Worm (Caenorhabditis elegans) whole organism, L1 larva: ENCODE data around the gene F33E11.3.

ENCODE experiments used
- C16A3.4 ChIP-seq: fragments of 150-350 bp; optimal IDR thresholded peaks from 2 replicates; lab custom pipeline; 2014; ENCODE audit warnings: missing biosample characterization, missing genetic modification characterization
- C34B4.2 ChIP-seq: sonication (generic microtip); optimal IDR thresholded peaks from 2 replicates; lab custom pipeline; 2017; ENCODE audit warnings: mild to moderate bottlenecking, missing genetic modification characterization, missing compliant biosample characterization
- F16B12.6 ChIP-seq: fragments of 150-350 bp; optimal IDR thresholded peaks from 2 replicates; lab custom pipeline; 2014; ENCODE audit warnings: missing biosample characterization, missing genetic modification characterization
- aha-1 ChIP-seq: fragments of 150-350 bp; optimal IDR thresholded peaks from 2 replicates; lab custom pipeline; 2014; ENCODE audit warnings: missing biosample characterization, missing genetic modification characterization
- alr-1 ChIP-seq: fragments of 200-800 bp; sonication (Bioruptor generic); optimal IDR thresholded peaks from 2 replicates; lab custom pipeline; 2018; ENCODE audit warnings: borderline replicate concordance, mild to moderate bottlenecking, missing genetic modification characterization, missing compliant biosample characterization
- ama-1 ChIP-seq: fragments of 150-350 bp; optimal IDR thresholded peaks from 2 replicates; lab custom pipeline; 2014
- ceh-8 ChIP-seq: fragments of 200-800 bp; sonication (Bioruptor generic); optimal IDR thresholded peaks from 2 replicates; lab custom pipeline; 2018; ENCODE audit warnings: mild to moderate bottlenecking, missing genetic modification characterization, moderate library complexity, missing compliant biosample characterization
- ceh-88 ChIP-seq: fragments of 200-800 bp; sonication (Bioruptor generic); IDR thresholded peaks from 2 replicates; pipeline ENCODE4 v1.3.6; 2022; ENCODE audit warnings: missing genetic modification characterization, missing compliant biosample characterization
- ceh-90 ChIP-seq: sonication (generic microtip); optimal IDR thresholded peaks from 2 replicates; lab custom pipeline; 2016; ENCODE audit warnings: missing genetic modification characterization, missing compliant biosample characterization
- ces-1 ChIP-seq: fragments of 150-350 bp; optimal IDR thresholded peaks from 2 replicates; lab custom pipeline; 2014; ENCODE audit warnings: missing biosample characterization, missing genetic modification reagents, missing genetic modification characterization
- dpl-1 ChIP-seq, 3 experiments: fragments of 150-350 bp in 2 of 3; sonication (generic microtip) in 1 of 3; optimal IDR thresholded peaks; 2 replicates each; lab custom pipeline; 2014 to 2017; ENCODE audit warnings: missing biosample characterization in 3 of 3, missing genetic modification characterization in 3 of 3, missing genetic modification reagents in 3 of 3
- efl-1 ChIP-seq, 4 experiments: fragments of 150-350 bp; optimal IDR thresholded peaks in 3 of 4; peaks in 1 of 4; 1 replicate in 1 of 4; 2 replicates in 3 of 4; lab custom pipeline; 2014; ENCODE audit warnings: missing biosample characterization in 2 of 4, missing genetic modification characterization in 2 of 4, missing genetic modification reagents in 2 of 4
- egl-27 ChIP-seq, 2 experiments: fragments of 150-350 bp in 1 of 2; sonication (generic microtip); optimal IDR thresholded peaks; 3 replicates each; lab custom pipeline; 2017 to 2018; ENCODE audit warnings: missing biosample characterization in 2 of 2, missing genetic modification characterization in 2 of 2, missing genetic modification reagents in 2 of 2
- fkh-8 ChIP-seq: sonication (generic microtip); optimal IDR thresholded peaks from 2 replicates; lab custom pipeline; 2016; ENCODE audit warnings: mild to moderate bottlenecking, missing genetic modification characterization, missing compliant biosample characterization
- fos-1 ChIP-seq: fragments of 150-350 bp; optimal IDR thresholded peaks from 2 replicates; lab custom pipeline; 2014; ENCODE audit warnings: missing biosample characterization, missing genetic modification characterization
- hpl-2 ChIP-seq: fragments of 150-350 bp; optimal IDR thresholded peaks from 2 replicates; lab custom pipeline; 2014; ENCODE audit warnings: missing biosample characterization, missing genetic modification reagents, missing genetic modification characterization
- irx-1 ChIP-seq: sonication (generic microtip); optimal IDR thresholded peaks from 2 replicates; lab custom pipeline; 2016; ENCODE audit warnings: missing genetic modification characterization, missing compliant biosample characterization
- lin-13 ChIP-seq: fragments of 150-350 bp; optimal IDR thresholded peaks from 2 replicates; lab custom pipeline; 2014; ENCODE audit warnings: missing biosample characterization, missing genetic modification reagents, missing genetic modification characterization
- lin-14 ChIP-seq: fragments of 200-800 bp; sonication (Bioruptor generic); optimal IDR thresholded peaks from 2 replicates; lab custom pipeline; 2018; ENCODE audit warnings: mild to moderate bottlenecking, missing genetic modification characterization, moderate library complexity, missing compliant biosample characterization
- lin-15B ChIP-seq: fragments of 150-350 bp; sonication (generic microtip); optimal IDR thresholded peaks from 3 replicates; lab custom pipeline; 2014; ENCODE audit warnings: missing biosample characterization, missing genetic modification characterization
- lin-39 ChIP-seq: fragments of 150-350 bp; optimal IDR thresholded peaks from 2 replicates; lab custom pipeline; 2014; ENCODE audit warnings: missing biosample characterization, missing genetic modification reagents, missing genetic modification characterization
- lsy-2 ChIP-seq, 2 experiments: fragments of 150-350 bp; optimal IDR thresholded peaks; 2 replicates each; lab custom pipeline; 2014; ENCODE audit warnings: missing biosample characterization in 2 of 2, missing genetic modification characterization in 2 of 2
- mep-1 ChIP-seq: fragments of 150-350 bp; optimal IDR thresholded peaks from 2 replicates; lab custom pipeline; 2014; ENCODE audit warnings: missing biosample characterization, missing genetic modification characterization
- nhr-19 ChIP-seq: fragments of 200-800 bp; sonication (Bioruptor generic); conservative IDR thresholded peaks from 2 replicates; pipeline ENCODE4 v1.3.6; 2022; ENCODE audit warnings: missing genetic modification characterization, missing compliant biosample characterization
- nhr-237 ChIP-seq: fragments of 150-350 bp; optimal IDR thresholded peaks from 2 replicates; lab custom pipeline; 2014; ENCODE audit warnings: missing biosample characterization, missing genetic modification characterization
- nhr-71 ChIP-seq: sonication (generic microtip); optimal IDR thresholded peaks from 2 replicates; lab custom pipeline; 2016; ENCODE audit warnings: mild to moderate bottlenecking, missing genetic modification characterization, moderate library complexity, missing compliant biosample characterization
- nhr-76 ChIP-seq: sonication (generic microtip); optimal IDR thresholded peaks from 2 replicates; lab custom pipeline; 2017; ENCODE audit warnings: missing biosample characterization, missing genetic modification characterization
- nhr-77 ChIP-seq: fragments of 150-350 bp; optimal IDR thresholded peaks from 2 replicates; lab custom pipeline; 2014; ENCODE audit warnings: missing biosample characterization, missing genetic modification characterization
- pag-3 ChIP-seq: sonication (generic microtip); optimal IDR thresholded peaks from 2 replicates; lab custom pipeline; 2017; ENCODE audit warnings: missing genetic modification characterization, mild to moderate bottlenecking, missing compliant biosample characterization, antibody characterized with exemption, borderline replicate concordance; ENCODE audit not compliant: insufficient read depth
- rnt-1 ChIP-seq: sonication (generic microtip); optimal IDR thresholded peaks from 2 replicates; lab custom pipeline; 2016; ENCODE audit warnings: mild to moderate bottlenecking, missing genetic modification characterization, moderate library complexity, missing compliant biosample characterization
- skn-1 ChIP-seq: fragments of 150-350 bp; optimal IDR thresholded peaks from 2 replicates; lab custom pipeline; 2014; ENCODE audit warnings: missing biosample characterization, missing genetic modification characterization
- snu-23 ChIP-seq: sonication (generic microtip); optimal IDR thresholded peaks from 2 replicates; lab custom pipeline; 2016; ENCODE audit warnings: missing genetic modification characterization, missing compliant biosample characterization
- sox-4 ChIP-seq: sonication (generic microtip); optimal IDR thresholded peaks from 2 replicates; lab custom pipeline; 2016; ENCODE audit warnings: missing genetic modification characterization, missing compliant biosample characterization
- sptf-1 ChIP-seq: fragments of 150-350 bp; optimal IDR thresholded peaks from 2 replicates; lab custom pipeline; 2014; ENCODE audit warnings: missing biosample characterization, missing genetic modification characterization
- sup-37 ChIP-seq: fragments of 200-800 bp; sonication (Bioruptor generic); optimal IDR thresholded peaks from 2 replicates; lab custom pipeline; 2018; ENCODE audit warnings: mild to moderate bottlenecking, missing genetic modification characterization, missing compliant biosample characterization
- unc-130 ChIP-seq: fragments of 150-350 bp; optimal IDR thresholded peaks from 2 replicates; lab custom pipeline; 2017; ENCODE audit warnings: missing biosample characterization, missing genetic modification characterization, inconsistent platforms
- unc-98 ChIP-seq: fragments of 200-800 bp; sonication (Bioruptor generic); IDR thresholded peaks from 2 replicates; pipeline ENCODE4 v1.3.6; 2022; ENCODE audit warnings: missing genetic modification characterization, missing compliant biosample characterization
- xbp-1 ChIP-seq: sonication (generic microtip); optimal IDR thresholded peaks from 2 replicates; lab custom pipeline; 2016; ENCODE audit warnings: missing genetic modification characterization, missing compliant biosample characterization
- zag-1 ChIP-seq: fragments of 150-350 bp; optimal IDR thresholded peaks from 2 replicates; lab custom pipeline; 2014; ENCODE audit warnings: missing biosample characterization, missing genetic modification characterization
- ztf-11 ChIP-seq, 2 experiments: sonication (generic microtip); optimal IDR thresholded peaks; 2 replicates each; lab custom pipeline; 2016 to 2017; ENCODE audit warnings: missing genetic modification characterization in 2 of 2, missing biosample characterization in 1 of 2, missing compliant biosample characterization in 1 of 2

Gene F33E11.3

DNA sequence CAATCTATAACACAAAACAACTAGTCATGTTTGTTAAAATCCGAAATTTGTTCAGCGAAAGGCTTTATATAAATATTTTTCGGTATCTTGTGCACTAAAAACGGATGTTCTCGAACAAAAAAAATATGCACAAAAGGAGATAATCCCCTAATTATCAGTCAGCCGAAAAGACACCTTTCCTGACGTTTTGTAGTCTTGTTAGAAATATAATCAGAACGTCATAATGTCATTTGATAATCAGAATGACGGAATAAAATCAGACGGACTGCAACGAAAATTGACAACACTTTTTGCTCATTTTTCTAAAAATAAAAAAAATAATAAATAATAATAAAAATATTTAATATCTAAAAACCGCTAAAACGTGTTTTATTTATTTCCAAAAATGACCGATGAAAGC is 20.6 kb downstream of the F33E11.3 start (continued):
- TF ChIP-seq fkh-8 (peak; percentile 61), unc-98 (GFP tag; lab: Robert Waterston, UW) (no peak), hpl-2 (GFP tag; lab: Kevin White, UChicago) (no peak), ceh-90 (no peak), zag-1 (no peak), mep-1 (tag; lab: Kevin White, UChicago) (no peak), lin-39 (tag; lab: Kevin White, UChicago) (no peak), ztf-11 (tag; optimal IDR thresholded peaks at IDR 0.05; lab: Kevin White, UChicago) (no peak), nhr-77 (tag; lab: Kevin White, UChicago) (no peak), sox-4 (tag; lab: Kevin White, UChicago) (no peak), irx-1 (no peak), fos-1 (no peak), nhr-237 (tag; lab: Kevin White, UChicago) (no peak), unc-130 (tag; lab: Kevin White, UChicago) (no peak)

ce11 chrV:281616-282015 is 22.9 kb downstream of the F33E11.3 start, which contains the start of gene npr-5:
Gene npr-5 (minus strand): TSS chrV:281716.
- TF ChIP-seq mep-1 (tag; lab: Kevin White, UChicago) (no peak), ama-1 (lab: Kevin White, UChicago) (no peak), nhr-76 (tag; lab: Kevin White, UChicago) (no peak), lin-14 (no peak), ces-1 (GFP tag; lab: Kevin White, UChicago) (no peak), lin-13 (GFP tag; lab: Kevin White, UChicago) (no peak), skn-1 (tag; lab: Kevin White, UChicago) (no peak), alr-1 (tag; lab: Kevin White, UChicago) (no peak), lin-15B (tag; lab: Kevin White, UChicago) (no peak), aha-1 (tag; lab: Kevin White, UChicago) (no peak), ceh-88 (GFP tag; lab: Robert Waterston, UW) (no peak), sptf-1 (tag; lab: Kevin White, UChicago) (no peak), F16B12.6 (no peak), snu-23 (GFP tag; lab: Kevin White, UChicago) (no peak)

DNA sequence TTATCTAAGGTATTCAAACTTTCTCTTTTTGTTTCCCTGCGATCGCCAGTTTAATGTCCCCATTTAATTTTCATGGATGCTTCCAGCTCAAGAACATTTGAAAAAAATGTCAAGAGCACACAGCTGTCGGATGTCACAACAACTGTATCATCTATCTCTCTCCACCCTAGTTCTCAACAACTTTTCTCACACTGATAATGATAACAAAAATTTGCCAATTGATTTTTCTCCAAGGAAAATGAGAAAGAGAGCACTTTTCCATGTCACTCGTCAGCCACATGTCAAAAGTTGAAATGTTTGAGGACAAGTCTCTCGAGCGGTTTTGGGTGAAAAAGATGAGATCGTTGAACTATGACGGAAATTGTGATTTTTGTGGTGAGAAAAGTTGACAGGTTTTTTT is 23.4 kb downstream of the F33E11.3 start:
- TF ChIP-seq xbp-1 (tag; lab: Kevin White, UChicago) (no peak), dpl-1 (GFP tag; optimal IDR thresholded peaks at IDR 0.05; lab: Kevin White, UChicago) (no peak), efl-1 (optimal IDR thresholded peaks at IDR 0.05; lab: Kevin White, UChicago) (peak in 1 of 2 experiments; percentile 23), efl-1 (GFP tag; optimal IDR thresholded peaks at IDR 0.05 in 1 of 2; lab: Kevin White, UChicago) (peak in 1 of 2 experiments; percentile 46), C16A3.4 (peak; percentile 17), snu-23 (GFP tag; lab: Kevin White, UChicago) (peak; percentile 28), lin-13 (GFP tag; lab: Kevin White, UChicago) (no peak), ceh-8 (GFP tag; lab: Kevin White, UChicago) (no peak), pag-3 (peak; percentile 68), nhr-71 (tag; lab: Kevin White, UChicago) (peak; percentile 59), unc-98 (GFP tag; lab: Robert Waterston, UW) (no peak), ceh-90 (no peak), lsy-2 (tag; optimal IDR thresholded peaks at IDR 0.05; lab: Kevin White, UChicago) (peak; percentile 39 to 62), C34B4.2 (tag; lab: Kevin White, UChicago) (no peak), lin-14 (peak; percentile 77), unc-130 (tag; lab: Kevin White, UChicago) (peak; percentile 37), rnt-1 (tag; lab: Kevin White, UChicago) (peak; percentile 63), nhr-19 (GFP tag; lab: Robert Waterston, UW) (0 out of 2 replicates have a peak, but pooled peaks have one; percentile 25), ztf-11 (tag; optimal IDR thresholded peaks at IDR 0.05; lab: Kevin White, UChicago) (no peak), lin-39 (tag; lab: Kevin White, UChicago) (no peak), sup-37 (GFP tag; lab: Kevin White, UChicago) (no peak), egl-27 (tag; optimal IDR thresholded peaks at IDR 0.05; lab: Kevin White, UChicago) (no peak)
